Worm (Caenorhabditis elegans) whole organism, young adult: ENCODE results near the gene F35B12.9.

Experiments
- D2030.7 ChIP-seq: fragments of 200-800 bp; sonication (Bioruptor generic); IDR thresholded peaks from 2 replicates; pipeline ENCODE4 v1.3.6; 2022; ENCODE audit warnings: missing genetic modification reagents, missing genetic modification characterization, missing compliant biosample characterization
- F22D6.2 ChIP-seq: sonication (generic microtip); optimal IDR thresholded peaks from 2 replicates; lab custom pipeline; 2016; ENCODE audit warnings: mild to moderate bottlenecking, missing genetic modification characterization, missing compliant biosample characterization
- F57C9.4 ChIP-seq: sonication (generic microtip); optimal IDR thresholded peaks from 2 replicates; lab custom pipeline; 2017; ENCODE audit warnings: mild to moderate bottlenecking, missing genetic modification characterization, missing compliant biosample characterization
- T26A5.8 ChIP-seq: sonication (generic microtip); optimal IDR thresholded peaks from 2 replicates; lab custom pipeline; 2016; ENCODE audit warnings: missing genetic modification characterization, missing compliant biosample characterization
- Y53F4B.3 ChIP-seq: fragments of 200-800 bp; sonication (Bioruptor generic); IDR thresholded peaks from 2 replicates; pipeline ENCODE4 v1.3.6; 2022; ENCODE audit warnings: missing genetic modification reagents, missing genetic modification characterization, missing compliant biosample characterization
- Y95B8A.8 ChIP-seq: fragments of 200-800 bp; sonication (Bioruptor generic); IDR thresholded peaks from 2 replicates; pipeline ENCODE4 v1.3.6; 2022; ENCODE audit warnings: missing genetic modification reagents, missing genetic modification characterization, missing compliant biosample characterization
- aptf-3 ChIP-seq: fragments of 200-800 bp; sonication (Bioruptor generic); IDR thresholded peaks from 2 replicates; pipeline ENCODE4 v1.3.6; 2022; ENCODE audit warnings: missing genetic modification characterization, missing compliant biosample characterization
- attf-5 ChIP-seq: fragments of 200-800 bp; sonication (Bioruptor generic); optimal IDR thresholded peaks from 2 replicates; lab custom pipeline; 2018; ENCODE audit warnings: mild to moderate bottlenecking, missing genetic modification characterization, missing compliant biosample characterization
- bed-2 ChIP-seq: fragments of 200-800 bp; sonication (Bioruptor generic); IDR thresholded peaks from 2 replicates; pipeline ENCODE4 v1.3.6; 2022; ENCODE audit warnings: missing genetic modification reagents, missing genetic modification characterization, missing compliant biosample characterization
- ccch-3 ChIP-seq: fragments of 200-800 bp; sonication (Bioruptor generic); optimal IDR thresholded peaks from 2 replicates; lab custom pipeline; 2018; ENCODE audit warnings: mild to moderate bottlenecking, missing genetic modification characterization, missing compliant biosample characterization
- cebp-1 ChIP-seq, 2 experiments: fragments of 200-800 bp in 1 of 2; sonication (Bioruptor generic) in 1 of 2; sonication (generic microtip) in 1 of 2; IDR thresholded peaks in 1 of 2; optimal IDR thresholded peaks in 1 of 2; 2 replicates each; pipeline versions ENCODE4 v1.3.6 to Lab custom; 2017 to 2022; ENCODE audit warnings: missing compliant biosample characterization in 2 of 2, missing genetic modification characterization in 2 of 2, mild to moderate bottlenecking in 1 of 2, missing genetic modification reagents in 1 of 2, moderate library complexity in 1 of 2
- cebp-2 ChIP-seq: fragments of 200-800 bp; sonication (Bioruptor generic); IDR thresholded peaks from 2 replicates; pipeline ENCODE4 v1.3.6; 2022; ENCODE audit warnings: missing genetic modification characterization, missing compliant biosample characterization
- ceh-27 ChIP-seq: fragments of 200-800 bp; sonication (Bioruptor generic); optimal IDR thresholded peaks from 2 replicates; lab custom pipeline; 2018; ENCODE audit warnings: mild to moderate bottlenecking, missing genetic modification characterization, moderate library complexity, missing compliant biosample characterization
- chd-7 ChIP-seq: sonication (generic microtip); optimal IDR thresholded peaks from 2 replicates; lab custom pipeline; 2016; ENCODE audit warnings: mild to moderate bottlenecking, missing genetic modification characterization, moderate library complexity, missing compliant biosample characterization
- dox-1 ChIP-seq: fragments of 200-800 bp; sonication (Bioruptor generic); IDR thresholded peaks from 2 replicates; pipeline ENCODE4 v1.3.6; 2022; ENCODE audit warnings: missing genetic modification reagents, missing genetic modification characterization, missing compliant biosample characterization
- dpl-1 ChIP-seq: fragments of 150-350 bp; optimal IDR thresholded peaks from 2 replicates; lab custom pipeline; 2014; ENCODE audit warnings: missing biosample characterization, missing genetic modification reagents, missing genetic modification characterization
- egl-44 ChIP-seq: fragments of 200-800 bp; sonication (Bioruptor generic); IDR thresholded peaks from 2 replicates; pipeline ENCODE4 v1.3.6; 2022; ENCODE audit warnings: missing genetic modification reagents, missing genetic modification characterization, missing compliant biosample characterization
- egrh-3 ChIP-seq: fragments of 200-800 bp; sonication (Bioruptor generic); IDR thresholded peaks from 2 replicates; pipeline ENCODE4 v1.3.6; 2022; ENCODE audit warnings: missing genetic modification reagents, missing genetic modification characterization, missing compliant biosample characterization
- hmg-1.2 ChIP-seq: fragments of 200-800 bp; sonication (Bioruptor generic); IDR thresholded peaks from 2 replicates; pipeline ENCODE4 v1.3.6; 2022; ENCODE audit warnings: missing genetic modification reagents, missing genetic modification characterization, missing compliant biosample characterization
- hrde-1 ChIP-seq: sonication (generic microtip); optimal IDR thresholded peaks from 2 replicates; lab custom pipeline; 2016; ENCODE audit warnings: missing genetic modification characterization, mild to moderate bottlenecking, missing compliant biosample characterization, moderate library complexity, missing genotype, missing genetic modification reagents, borderline replicate concordance
- lag-1 ChIP-seq: fragments of 200-800 bp; sonication (Bioruptor generic); IDR thresholded peaks from 2 replicates; pipeline ENCODE4 v1.3.6; 2022; ENCODE audit warnings: missing genetic modification reagents, missing genetic modification characterization, missing compliant biosample characterization
- let-607 ChIP-seq, 2 experiments: fragments of 200-800 bp in 1 of 2; sonication (Bioruptor generic) in 1 of 2; sonication (generic microtip) in 1 of 2; optimal IDR thresholded peaks; 2 replicates each; lab custom pipeline; 2016 to 2018; ENCODE audit warnings: mild to moderate bottlenecking in 2 of 2, missing compliant biosample characterization in 2 of 2, missing genetic modification characterization in 2 of 2, moderate library complexity in 2 of 2, missing genotype in 1 of 2
- lin-35 ChIP-seq, 3 experiments: fragments of 150-350 bp in 2 of 3; sonication (generic microtip) in 1 of 3; optimal IDR thresholded peaks; 2 replicates each; lab custom pipeline; 2014 to 2018; ENCODE audit warnings: missing biosample characterization in 3 of 3, missing genetic modification characterization in 3 of 3, missing genetic modification reagents in 3 of 3
- lin-54 ChIP-seq: fragments of 200-800 bp; sonication (Bioruptor generic); optimal IDR thresholded peaks from 2 replicates; lab custom pipeline; 2018; ENCODE audit warnings: mild to moderate bottlenecking, missing genetic modification characterization, missing compliant biosample characterization
- lir-1 ChIP-seq: fragments of 200-800 bp; sonication (Bioruptor generic); conservative IDR thresholded peaks from 2 replicates; pipeline ENCODE4 v1.3.6; 2022; ENCODE audit warnings: missing genetic modification reagents, missing genetic modification characterization, missing compliant biosample characterization
- madf-8 ChIP-seq: fragments of 200-800 bp; sonication (Bioruptor generic); conservative IDR thresholded peaks from 2 replicates; pipeline ENCODE4 v1.3.6; 2022; ENCODE audit warnings: missing genetic modification reagents, missing genetic modification characterization, missing compliant biosample characterization
- mcd-1 ChIP-seq: fragments of 200-800 bp; sonication (Bioruptor generic); IDR thresholded peaks from 2 replicates; pipeline ENCODE4 v1.3.6; 2022; ENCODE audit warnings: missing genetic modification reagents, missing genetic modification characterization, missing compliant biosample characterization
- mel-28 ChIP-seq: sonication (generic microtip); optimal IDR thresholded peaks from 2 replicates; lab custom pipeline; 2016; ENCODE audit warnings: borderline replicate concordance, mild to moderate bottlenecking, missing genetic modification characterization, missing compliant biosample characterization
- nfya-2 ChIP-seq: fragments of 200-800 bp; sonication (Bioruptor generic); IDR thresholded peaks from 2 replicates; pipeline ENCODE4 v1.3.6; 2022; ENCODE audit warnings: missing genetic modification reagents, missing genetic modification characterization, missing compliant biosample characterization
- nhr-120 ChIP-seq: fragments of 200-800 bp; sonication (Bioruptor generic); IDR thresholded peaks from 2 replicates; pipeline ENCODE4 v1.3.6; 2022; ENCODE audit warnings: missing genetic modification characterization, missing compliant biosample characterization
- nhr-179 ChIP-seq: sonication (generic microtip); optimal IDR thresholded peaks from 2 replicates; lab custom pipeline; 2016; ENCODE audit warnings: mild to moderate bottlenecking, missing genetic modification characterization, missing compliant biosample characterization
- nhr-27 ChIP-seq: fragments of 200-800 bp; sonication (Bioruptor generic); optimal IDR thresholded peaks from 2 replicates; lab custom pipeline; 2018; ENCODE audit warnings: mild to moderate bottlenecking, missing genetic modification characterization, moderate library complexity, missing compliant biosample characterization
- nhr-80 ChIP-seq: sonication (generic microtip); optimal IDR thresholded peaks from 2 replicates; lab custom pipeline; 2016; ENCODE audit warnings: missing genetic modification characterization, missing compliant biosample characterization
- nhr-90 ChIP-seq: sonication (generic microtip); optimal IDR thresholded peaks from 2 replicates; lab custom pipeline; 2016; ENCODE audit warnings: missing genotype, mild to moderate bottlenecking, missing genetic modification characterization, missing compliant biosample characterization
- repo-1 ChIP-seq: sonication (generic microtip); optimal IDR thresholded peaks from 2 replicates; lab custom pipeline; 2017; ENCODE audit warnings: mild to moderate bottlenecking, missing genetic modification characterization, missing compliant biosample characterization
- rpc-1 ChIP-seq, 2 experiments: fragments of 150-350 bp in 1 of 2; sonication (generic microtip) in 1 of 2; optimal IDR thresholded peaks; 2 replicates each; lab custom pipeline; 2014 to 2018; ENCODE audit warnings: missing biosample characterization in 1 of 2, missing genetic modification characterization in 1 of 2, missing genetic modification reagents in 1 of 2, missing genotype in 1 of 2
- sdz-38 ChIP-seq: sonication (generic microtip); optimal IDR thresholded peaks from 2 replicates; lab custom pipeline; 2016; ENCODE audit warnings: missing genotype, missing genetic modification characterization, missing compliant biosample characterization
- snpc-1.1 ChIP-seq: sonication (generic microtip); optimal IDR thresholded peaks from 2 replicates; lab custom pipeline; 2017; ENCODE audit warnings: missing genetic modification characterization, mild to moderate bottlenecking, missing compliant biosample characterization, antibody characterized with exemption, moderate library complexity, missing genotype, missing genetic modification reagents; ENCODE audit not compliant: insufficient read depth
- snpc-4 ChIP-seq, 5 experiments: fragments of 150-350 bp in 1 of 5; sonication (generic microtip) in 4 of 5; optimal IDR thresholded peaks; 2 replicates each; lab custom pipeline; 2014 to 2018; ENCODE audit warnings: missing genetic modification characterization in 5 of 5, missing biosample characterization in 3 of 5, antibody characterized with exemption in 2 of 5, mild to moderate bottlenecking in 2 of 5, missing compliant biosample characterization in 2 of 5, missing genotype in 2 of 5, moderate library complexity in 2 of 5, missing genetic modification reagents in 1 of 5
- tbp1 ChIP-seq: fragments of 200-800 bp; sonication (Bioruptor generic); optimal IDR thresholded peaks from 2 replicates; lab custom pipeline; 2018; ENCODE audit warnings: mild to moderate bottlenecking, missing genetic modification characterization, missing compliant biosample characterization
- xnd-1 ChIP-seq: sonication (generic microtip); optimal IDR thresholded peaks from 2 replicates; lab custom pipeline; 2016; ENCODE audit warnings: missing genotype, missing genetic modification reagents, missing genetic modification characterization, missing compliant biosample characterization
- ztf-25 ChIP-seq: fragments of 200-800 bp; sonication (Bioruptor generic); IDR thresholded peaks from 2 replicates; pipeline ENCODE4 v1.3.6; 2022; ENCODE audit warnings: missing genetic modification reagents, missing genetic modification characterization, missing compliant biosample characterization
- ztf-26 ChIP-seq: sonication (generic microtip); optimal IDR thresholded peaks from 2 replicates; lab custom pipeline; 2017; ENCODE audit warnings: missing genetic modification characterization, missing compliant biosample characterization
- ztf-28 ChIP-seq: fragments of 200-800 bp; sonication (Bioruptor generic); IDR thresholded peaks from 2 replicates; pipeline ENCODE4 v1.3.6; 2022; ENCODE audit warnings: missing genetic modification reagents, missing genetic modification characterization, missing compliant biosample characterization
- ztf-3 ChIP-seq: fragments of 200-800 bp; sonication (Bioruptor generic); optimal IDR thresholded peaks from 2 replicates; lab custom pipeline; 2018; ENCODE audit warnings: mild to moderate bottlenecking, missing genetic modification characterization, missing compliant biosample characterization
- ztf-6 ChIP-seq: fragments of 200-800 bp; sonication (Bioruptor generic); IDR thresholded peaks from 2 replicates; pipeline ENCODE4 v1.3.6; 2022; ENCODE audit warnings: missing genetic modification reagents, missing genetic modification characterization, missing compliant biosample characterization

Gene F35B12.9

ce11 chrV:11572803-11573490 is 28.0 kb upstream of the F35B12.9 start, which contains the start of the genes H12C20.7 and nhr-68 (continued):
- TF ChIP-seq ceh-27 (GFP tag; lab: Kevin White, UChicago) (peak; percentile 23), D2030.7 (GFP tag; lab: Robert Waterston, UW) (no peak), ztf-26 (tag; lab: Kevin White, UChicago) (peak; percentile 97), tbp1 (peak; percentile 70), madf-8 (GFP tag; lab: Robert Waterston, UW) (no peak), ztf-3 (GFP tag; lab: Kevin White, UChicago) (peak; percentile 50), mcd-1 (0 out of 2 replicates have a peak, but pooled peaks have one; percentile 21), mel-28 (tag; lab: Kevin White, UChicago) (no peak), dpl-1 (GFP tag; lab: Kevin White, UChicago) (no peak), let-607 (tag; optimal IDR thresholded peaks at IDR 0.05; lab: Kevin White, UChicago) (peak; percentile 28 to 76), nfya-2 (GFP tag; lab: Robert Waterston, UW) (no peak), rpc-1 (optimal IDR thresholded peaks at IDR 0.05; lab: Kevin White, UChicago) (no peak), rpc-1 (tag; optimal IDR thresholded peaks at IDR 0.05; lab: Kevin White, UChicago) (no peak), lag-1 (GFP tag; lab: Robert Waterston, UW) (0 out of 2 replicates have a peak, but pooled peaks have one; percentile 38), repo-1 (tag; lab: Kevin White, UChicago) (peak; percentile 90), snpc-4 (GFP tag; optimal IDR thresholded peaks at IDR 0.05; lab: Kevin White, UChicago) (no peak), snpc-4 (tag; optimal IDR thresholded peaks at IDR 0.05; lab: Kevin White, UChicago) (peak in 2 of 4 experiments; percentile 63 to 69), hmg-1.2 (no peak), egrh-3 (no peak), cebp-1 (GFP tag; IDR thresholded peaks at IDR 0.05; lab: Robert Waterston, UW) (peak; percentile 51; the same call in 1 of the 2 replicates), cebp-1 (tag; optimal IDR thresholded peaks at IDR 0.05; lab: Kevin White, UChicago) (peak; percentile 85), attf-5 (GFP tag; lab: Kevin White, UChicago) (peak; percentile 70), ztf-6 (GFP tag; lab: Robert Waterston, UW) (no peak), nhr-120 (GFP tag; lab: Robert Waterston, UW) (no peak), nhr-80 (tag; lab: Kevin White, UChicago) (peak; percentile 98), Y53F4B.3 (GFP tag; lab: Robert Waterston, UW) (no peak), lin-35 (GFP tag; optimal IDR thresholded peaks at IDR 0.05; lab: Kevin White, UChicago) (peak in 1 of 3 experiments; percentile 55), nhr-179 (tag; lab: Kevin White, UChicago) (no peak), snpc-1.1 (tag; lab: Kevin White, UChicago) (no peak), ztf-28 (no peak), T26A5.8 (tag; lab: Kevin White, UChicago) (no peak), bed-2 (GFP tag; lab: Robert Waterston, UW) (no peak), sdz-38 (tag; lab: Kevin White, UChicago) (no peak), hrde-1 (tag; lab: Kevin White, UChicago) (no peak), egl-44 (GFP tag; lab: Robert Waterston, UW) (peak; percentile 81), aptf-3 (GFP tag; lab: Robert Waterston, UW) (no peak), F57C9.4 (no peak), lin-54 (GFP tag; lab: Kevin White, UChicago) (peak; percentile 60), xnd-1 (tag; lab: Kevin White, UChicago) (no peak), dox-1 (GFP tag; lab: Robert Waterston, UW) (no peak), Y95B8A.8 (no peak), nhr-90 (peak; percentile 78), ccch-3 (GFP tag; lab: Kevin White, UChicago) (no peak), F22D6.2 (tag; lab: Kevin White, UChicago) (peak; percentile 91), cebp-2 (no peak), ztf-25 (GFP tag; lab: Robert Waterston, UW) (no peak), chd-7 (peak; percentile 95), lir-1 (GFP tag; lab: Robert Waterston, UW) (no peak), nhr-27 (no peak)
